Worm (Caenorhabditis elegans) whole organism, midembryonic: ENCODE results near the gene fox-1.

Experiments used
- flt-1 ChIP-seq: fragments of 200-800 bp; sonication (Bioruptor generic); IDR thresholded peaks from 2 replicates; pipeline ENCODE4 v1.3.6; 2022; ENCODE audit warnings: missing genetic modification characterization, missing compliant biosample characterization
- klf-2 ChIP-seq: fragments of 200-800 bp; sonication (Bioruptor generic); conservative IDR thresholded peaks from 2 replicates; pipeline ENCODE4 v1.3.6; 2022; ENCODE audit warnings: missing genetic modification reagents, missing genetic modification characterization, missing compliant biosample characterization
- tab-1 ChIP-seq: fragments of 200-800 bp; sonication (Bioruptor generic); IDR thresholded peaks from 2 replicates; pipeline ENCODE4 v1.3.6; 2022; ENCODE audit warnings: missing genetic modification characterization, missing compliant biosample characterization

- TF ChIP-seq tab-1 (no peak), klf-2 (GFP tag; lab: Robert Waterston, UW) (no peak), flt-1 (GFP tag; lab: Robert Waterston, UW) (no peak)
Observed at ce11 chrX:2488526-2489098, 28.9 kb upstream of the fox-1 start, which contains the start of gene hid-1.
